Fruit fly (Drosophila melanogaster) whole organism, embryonic: ENCODE measurements around the gene CG42375.

ENCODE experiments used
- Aef1 ChIP-seq: fragments of 200-800 bp; sonication (Bioruptor generic); IDR thresholded peaks from 3 replicates; pipeline ENCODE4 v1.3.6; 2022; ENCODE audit warnings: missing biosample characterization, missing genetic modification characterization
- BEAF-32 ChIP-seq: fragments of 200-800 bp; sonication (Bioruptor generic); optimal IDR thresholded peaks from 3 replicates; lab custom pipeline; 2017; ENCODE audit warnings: missing biosample characterization, missing genetic modification characterization, mild to moderate bottlenecking, moderate library complexity, missing genetic modification reagents
- Bgb ChIP-seq: fragments of 200-800 bp; sonication (Bioruptor generic); IDR thresholded peaks from 2 replicates; pipeline ENCODE4 v1.3.6; 2022; ENCODE audit warnings: missing biosample characterization, missing genetic modification characterization; ENCODE audit not compliant: partially characterized antibody
- CG10543 ChIP-seq: fragments of 200-800 bp; sonication (Bioruptor generic); optimal IDR thresholded peaks from 3 replicates; lab custom pipeline; 2017; ENCODE audit warnings: missing biosample characterization, mild to moderate bottlenecking, missing genetic modification characterization, moderate library complexity
- CG12071 ChIP-seq: fragments of 200-800 bp; sonication (Bioruptor generic); optimal IDR thresholded peaks from 3 replicates; lab custom pipeline; 2018; ENCODE audit warnings: missing biosample characterization, mild to moderate bottlenecking, missing genetic modification characterization
- CG13123 ChIP-seq: fragments of 200-800 bp; sonication (Bioruptor generic); optimal IDR thresholded peaks from 2 replicates; lab custom pipeline; 2016; ENCODE audit warnings: missing biosample characterization, missing genetic modification characterization
- CG13894 ChIP-seq: fragments of 200-800 bp; sonication (Bioruptor generic); optimal IDR thresholded peaks from 3 replicates; lab custom pipeline; 2018; ENCODE audit warnings: missing biosample characterization, mild to moderate bottlenecking, missing genetic modification characterization, moderate library complexity
- CG14860 ChIP-seq: fragments of 200-800 bp; sonication (Bioruptor generic); IDR thresholded peaks from 3 replicates; pipeline ENCODE4 v1.3.6; 2022; ENCODE audit warnings: missing biosample characterization, missing genetic modification characterization; ENCODE audit not compliant: partially characterized antibody
- CG15269 ChIP-seq: fragments of 200-800 bp; sonication (Bioruptor generic); optimal IDR thresholded peaks from 2 replicates; lab custom pipeline; 2018; ENCODE audit warnings: missing biosample characterization, mild to moderate bottlenecking, missing genetic modification characterization, moderate library complexity
- CG17568 ChIP-seq: fragments of 200-800 bp; sonication (Bioruptor generic); optimal IDR thresholded peaks from 2 replicates; lab custom pipeline; 2018; ENCODE audit warnings: missing biosample characterization, mild to moderate bottlenecking, missing genetic modification characterization, moderate library complexity
- CG31388 ChIP-seq: fragments of 200-800 bp; sonication (Bioruptor generic); optimal IDR thresholded peaks from 2 replicates; lab custom pipeline; 2016; ENCODE audit warnings: missing biosample characterization, missing genetic modification characterization
- CG3163 ChIP-seq: fragments of 200-800 bp; sonication (Bioruptor generic); optimal IDR thresholded peaks from 3 replicates; lab custom pipeline; 2016; ENCODE audit warnings: missing biosample characterization, missing genetic modification characterization
- CG32532 ChIP-seq: fragments of 200-800 bp; sonication (Bioruptor generic); IDR thresholded peaks from 2 replicates; pipeline ENCODE4 v1.3.6; 2022; ENCODE audit warnings: missing biosample characterization, missing genetic modification characterization
- CG33213 ChIP-seq: fragments of 200-800 bp; sonication (Bioruptor generic); optimal IDR thresholded peaks from 3 replicates; lab custom pipeline; 2016; ENCODE audit warnings: missing biosample characterization, missing genetic modification characterization
- CG42726 ChIP-seq: fragments of 200-800 bp; sonication (Bioruptor generic); IDR thresholded peaks from 2 replicates; pipeline ENCODE4 v1.3.6; 2022; ENCODE audit warnings: missing biosample characterization, missing genetic modification characterization; ENCODE audit not compliant: partially characterized antibody
- CG6791 ChIP-seq: fragments of 200-800 bp; sonication (Bioruptor generic); IDR thresholded peaks from 3 replicates; pipeline ENCODE4 v1.3.6; 2022; ENCODE audit warnings: missing biosample characterization, missing genetic modification characterization; ENCODE audit not compliant: partially characterized antibody
- CG7987 ChIP-seq: fragments of 200-800 bp; sonication (Bioruptor generic); optimal IDR thresholded peaks from 2 replicates; lab custom pipeline; 2018; ENCODE audit warnings: missing biosample characterization, mild to moderate bottlenecking, missing genetic modification characterization, moderate library complexity
- CG9609 ChIP-seq: fragments of 200-800 bp; sonication (Bioruptor generic); optimal IDR thresholded peaks from 3 replicates; lab custom pipeline; 2016; ENCODE audit warnings: missing biosample characterization, missing genetic modification characterization
- Chrac-16 ChIP-seq: fragments of 200-800 bp; sonication (Bioruptor generic); optimal IDR thresholded peaks from 3 replicates; lab custom pipeline; 2016; ENCODE audit warnings: missing biosample characterization, missing genetic modification characterization
- CoRest ChIP-seq: fragments of 200-800 bp; sonication (Bioruptor generic); optimal IDR thresholded peaks from 3 replicates; lab custom pipeline; 2018; ENCODE audit warnings: missing biosample characterization, mild to moderate bottlenecking, missing genetic modification characterization, moderate library complexity
- Dad ChIP-seq: fragments of 200-800 bp; sonication (Bioruptor generic); optimal IDR thresholded peaks from 3 replicates; lab custom pipeline; 2016; ENCODE audit warnings: missing biosample characterization, missing genetic modification characterization
- Elba2 ChIP-seq: fragments of 200-800 bp; sonication (Bioruptor generic); optimal IDR thresholded peaks from 3 replicates; lab custom pipeline; 2016; ENCODE audit warnings: missing biosample characterization, missing genetic modification characterization
- Ets65A ChIP-seq: fragments of 200-800 bp; sonication (Bioruptor generic); peaks from one replicate; lab custom pipeline; 2016; ENCODE audit warnings: missing biosample characterization, missing genetic modification characterization
- HLH3B ChIP-seq: fragments of 200-800 bp; sonication (Bioruptor generic); IDR thresholded peaks from 2 replicates; pipeline ENCODE4 v1.3.6; 2022; ENCODE audit warnings: missing biosample characterization, missing genetic modification characterization
- Hr51 ChIP-seq, 2 experiments: fragments of 200-800 bp; sonication (Bioruptor generic); optimal IDR thresholded peaks; 2 replicates in 1 of 2; 3 replicates in 1 of 2; lab custom pipeline; 2016 to 2018; ENCODE audit warnings: missing biosample characterization in 2 of 2, missing genetic modification characterization in 2 of 2, mild to moderate bottlenecking in 1 of 2, moderate library complexity in 1 of 2
- MTF-1 ChIP-seq: fragments of 200-800 bp; sonication (Bioruptor generic); optimal IDR thresholded peaks from 2 replicates; lab custom pipeline; 2018; ENCODE audit warnings: missing biosample characterization, mild to moderate bottlenecking, missing genetic modification characterization, borderline replicate concordance
- Mad ChIP-seq: fragments of 200-800 bp; sonication (Bioruptor generic); optimal IDR thresholded peaks from 2 replicates; lab custom pipeline; 2016; ENCODE audit warnings: missing biosample characterization, missing genetic modification characterization
- Max ChIP-seq: fragments of 200-800 bp; sonication (Bioruptor generic); optimal IDR thresholded peaks from 2 replicates; lab custom pipeline; 2016; ENCODE audit warnings: missing biosample characterization, mild to moderate bottlenecking, missing genetic modification characterization
- Meics ChIP-seq: fragments of 200-800 bp; sonication (Bioruptor generic); optimal IDR thresholded peaks from 2 replicates; lab custom pipeline; 2017; ENCODE audit warnings: missing biosample characterization, mild to moderate bottlenecking, missing genetic modification characterization
- NfI ChIP-seq: fragments of 200-800 bp; sonication (Bioruptor generic); optimal IDR thresholded peaks from 3 replicates; lab custom pipeline; 2018; ENCODE audit warnings: missing biosample characterization, mild to moderate bottlenecking, missing genetic modification characterization, moderate library complexity
- Poxn ChIP-seq: fragments of 200-800 bp; sonication (Bioruptor generic); IDR thresholded peaks from 2 replicates; pipeline ENCODE4 v1.3.6; 2022; ENCODE audit warnings: missing biosample characterization, missing genetic modification characterization
- Spps ChIP-seq: fragments of 200-800 bp; sonication (Bioruptor generic); optimal IDR thresholded peaks from 2 replicates; lab custom pipeline; 2018; ENCODE audit warnings: missing biosample characterization, mild to moderate bottlenecking, missing genetic modification characterization
- croc ChIP-seq: fragments of 200-800 bp; sonication (Bioruptor generic); conservative IDR thresholded peaks from 3 replicates; pipeline ENCODE4 v1.3.6; 2022; ENCODE audit warnings: missing biosample characterization, missing genetic modification characterization
- dpn ChIP-seq, 2 experiments: fragments of 200-800 bp; sonication (Bioruptor generic); optimal IDR thresholded peaks; 3 replicates each; lab custom pipeline; 2016; ENCODE audit warnings: missing biosample characterization in 2 of 2, missing genetic modification characterization in 2 of 2
- ems ChIP-seq: fragments of 200-800 bp; sonication (Bioruptor generic); optimal IDR thresholded peaks from 3 replicates; lab custom pipeline; 2016; ENCODE audit warnings: missing biosample characterization, missing genetic modification characterization
- eyg ChIP-seq: fragments of 200-800 bp; sonication (Bioruptor generic); optimal IDR thresholded peaks from 3 replicates; lab custom pipeline; 2016; ENCODE audit warnings: missing biosample characterization, missing genetic modification characterization
- fd3F ChIP-seq: fragments of 200-800 bp; sonication (Bioruptor generic); optimal IDR thresholded peaks from 2 replicates; lab custom pipeline; 2018; ENCODE audit warnings: missing biosample characterization, mild to moderate bottlenecking, missing genetic modification characterization, moderate library complexity
- fu2 ChIP-seq: fragments of 200-800 bp; sonication (Bioruptor generic); optimal IDR thresholded peaks from 2 replicates; lab custom pipeline; 2016; ENCODE audit warnings: missing biosample characterization, missing genetic modification characterization
- klu ChIP-seq: fragments of 200-800 bp; sonication (Bioruptor generic); IDR thresholded peaks from 2 replicates; pipeline ENCODE4 v1.3.6; 2022; ENCODE audit warnings: missing biosample characterization, missing genetic modification characterization
- lmd ChIP-seq: fragments of 200-800 bp; sonication (Bioruptor generic); IDR thresholded peaks from 2 replicates; pipeline ENCODE4 v1.3.6; 2022; ENCODE audit warnings: missing biosample characterization, missing genetic modification characterization
- odd ChIP-seq: fragments of 200-800 bp; sonication (Bioruptor generic); optimal IDR thresholded peaks from 2 replicates; lab custom pipeline; 2017; ENCODE audit warnings: missing biosample characterization, mild to moderate bottlenecking, missing genetic modification characterization
- pros ChIP-seq: fragments of 200-800 bp; sonication (Bioruptor generic); optimal IDR thresholded peaks from 3 replicates; lab custom pipeline; 2019; ENCODE audit warnings: missing biosample characterization, mild to moderate bottlenecking, missing genetic modification characterization, moderate library complexity
- sob ChIP-seq: fragments of 200-800 bp; sonication (Bioruptor generic); IDR thresholded peaks from 2 replicates; pipeline ENCODE4 v1.3.6; 2022; ENCODE audit warnings: missing biosample characterization, missing genetic modification characterization
- sqz ChIP-seq: fragments of 200-800 bp; sonication (Bioruptor generic); optimal IDR thresholded peaks from 3 replicates; lab custom pipeline; 2018; ENCODE audit warnings: missing biosample characterization, mild to moderate bottlenecking, missing genetic modification characterization
- tll ChIP-seq, 2 experiments: fragments of 200-800 bp in 1 of 2; fragments of >200 bp in 1 of 2; sonication (Bioruptor generic) in 1 of 2; optimal IDR thresholded peaks; 2 replicates each; lab custom pipeline; 2017 to 2019; ENCODE audit warnings: missing biosample characterization in 2 of 2, missing genetic modification characterization in 2 of 2, mild to moderate bottlenecking in 1 of 2, moderate library complexity in 1 of 2
- zen2 ChIP-seq: fragments of 200-800 bp; sonication (Bioruptor generic); IDR thresholded peaks from 3 replicates; pipeline ENCODE4 v1.3.6; 2022; ENCODE audit warnings: missing biosample characterization, missing genetic modification characterization; ENCODE audit not compliant: partially characterized antibody

The CG42375 gene

DNA sequence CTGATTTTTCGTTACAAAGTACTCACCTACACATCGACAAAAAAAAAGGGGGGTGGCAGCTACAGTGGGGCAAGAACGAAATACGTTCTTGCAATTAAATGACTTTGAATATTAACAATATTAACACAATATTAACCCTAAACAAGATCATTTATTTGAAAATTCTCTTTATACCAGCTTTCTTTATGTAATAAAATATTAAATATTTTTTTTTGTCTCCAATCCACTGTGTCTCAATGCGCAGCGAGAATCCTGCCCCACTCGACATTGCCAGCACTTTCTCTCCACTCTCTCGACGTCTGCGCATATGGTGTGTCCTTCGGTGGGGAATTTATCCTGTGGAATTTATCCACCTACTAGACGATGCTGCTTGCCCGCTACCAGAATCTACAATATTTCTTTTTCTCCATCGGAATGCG lies 21.0 kb downstream of the CG42375 start (continued):
- TF ChIP-seq Elba2 (no peak), CG15269 (peak; percentile 93), CoRest (tag; lab: Kevin White, UChicago) (peak; percentile 91), CG9609 (GFP tag; lab: Kevin White, UChicago) (peak; percentile 22), Ets65A (GFP tag; lab: Kevin White, UChicago) (peak; percentile 86), CG17568 (peak; percentile 81), CG33213 (GFP tag; lab: Kevin White, UChicago) (peak; percentile 35), CG6791 (no peak)

- TF ChIP-seq CG32532 (GFP tag; lab: Robert Waterston, UW) = no peak
- no peak for TF ChIP-seq zen2 (GFP tag; lab: Robert Waterston, UW)
- TF ChIP-seq NfI = no peak
- no peak for TF ChIP-seq CG13894 (tag; lab: Kevin White, UChicago)
- no peak for TF ChIP-seq ems (GFP tag; lab: Kevin White, UChicago)
- TF ChIP-seq croc = no peak
- no peak for TF ChIP-seq CG7987 (GFP tag; lab: Kevin White, UChicago)
- TF ChIP-seq CG3163 (GFP tag; lab: Kevin White, UChicago) = no peak
- TF ChIP-seq Aef1 (GFP tag; lab: Robert Waterston, UW) = no peak
- peak; percentile 35; the same call in 1 of the 2 replicates for TF ChIP-seq Bgb (GFP tag; lab: Robert Waterston, UW)
- TF ChIP-seq CG10543 (GFP tag; lab: Kevin White, UChicago) = no peak
- no peak for TF ChIP-seq CG31388
- TF ChIP-seq pros (GFP tag; lab: Kevin White, UChicago) = peak; percentile 13
- TF ChIP-seq BEAF-32 (GFP tag; lab: Kevin White, UChicago) = no peak
- no peak for TF ChIP-seq fu2 (GFP tag; lab: Kevin White, UChicago)
- TF ChIP-seq sob = no peak
- no peak for TF ChIP-seq tll (GFP tag; optimal IDR thresholded peaks at IDR 0.05; lab: Kevin White, UChicago)
- no peak for TF ChIP-seq Spps
- TF ChIP-seq Poxn (GFP tag; lab: Robert Waterston, UW) = no peak
- no peak for TF ChIP-seq MTF-1
- peak in 1 of 2 experiments; percentile 16 for TF ChIP-seq Hr51 (GFP tag; optimal IDR thresholded peaks at IDR 0.05; lab: Kevin White, UChicago)
- TF ChIP-seq CG12071 = no peak
- no peak for TF ChIP-seq klu
- TF ChIP-seq Ets65A (GFP tag; lab: Kevin White, UChicago) = peak; percentile 61
- no peak for TF ChIP-seq Mad (GFP tag; lab: Kevin White, UChicago)
- no peak for TF ChIP-seq fd3F (GFP tag; lab: Kevin White, UChicago)
- no peak for TF ChIP-seq CG42726 (GFP tag; lab: Robert Waterston, UW)
- TF ChIP-seq odd (GFP tag; lab: Kevin White, UChicago) = no peak
- no peak for TF ChIP-seq CG17568
- TF ChIP-seq dpn (GFP tag; optimal IDR thresholded peaks at IDR 0.05; lab: Kevin White, UChicago) = no peak
- TF ChIP-seq CG13123 (GFP tag; lab: Kevin White, UChicago) = no peak
- TF ChIP-seq Meics = no peak
- no peak for TF ChIP-seq Max (GFP tag; lab: Kevin White, UChicago)
- TF ChIP-seq eyg = no peak
- no peak for TF ChIP-seq Elba2
- no peak for TF ChIP-seq CG14860 (GFP tag; lab: Robert Waterston, UW)
- no peak for TF ChIP-seq lmd (GFP tag; lab: Robert Waterston, UW)
- TF ChIP-seq Chrac-16 (GFP tag; lab: Kevin White, UChicago) = no peak
- TF ChIP-seq Dad = no peak
- peak; percentile 86 for TF ChIP-seq sqz
- TF ChIP-seq HLH3B (GFP tag; lab: Robert Waterston, UW) = no peak
Measured at dm6 chr3R:13801184-13802056, 22.0 kb downstream of the CG42375 start.
